Fruit fly (Drosophila melanogaster) whole organism, prepupa: ENCODE measurements around the gene CG12692.
A peak's percentile ranks its signal among the peaks of the same experiment; 100 is the strongest.

Experiments used
- Blimp-1 ChIP-seq: fragments of 200-800 bp; sonication (Bioruptor generic); optimal IDR thresholded peaks from 3 replicates; lab custom pipeline; 2017; ENCODE audit warnings: missing biosample characterization, missing genetic modification characterization, mild to moderate bottlenecking, moderate library complexity, missing genetic modification reagents
- CG10631 ChIP-seq: fragments of 200-800 bp; sonication (Bioruptor generic); optimal IDR thresholded peaks from 2 replicates; lab custom pipeline; 2016; ENCODE audit warnings: missing biosample characterization, missing genetic modification characterization
- CG10669 ChIP-seq: fragments of 200-800 bp; sonication (Bioruptor generic); optimal IDR thresholded peaks from 3 replicates; lab custom pipeline; 2018; ENCODE audit warnings: missing biosample characterization, mild to moderate bottlenecking, missing genetic modification characterization, moderate library complexity
- CG11294 ChIP-seq: fragments of 200-800 bp; sonication (Bioruptor generic); IDR thresholded peaks from 2 replicates; pipeline ENCODE4 v1.3.6; 2022; ENCODE audit warnings: missing biosample characterization, missing genetic modification characterization
- CG11762 ChIP-seq: fragments of 200-800 bp; sonication (Bioruptor generic); optimal IDR thresholded peaks from 3 replicates; lab custom pipeline; 2016; ENCODE audit warnings: missing biosample characterization, missing genetic modification characterization; ENCODE audit not compliant: insufficient read depth
- CG11902 ChIP-seq: fragments of 200-800 bp; sonication (Bioruptor generic); optimal IDR thresholded peaks from 3 replicates; lab custom pipeline; 2016; ENCODE audit warnings: missing biosample characterization, missing genetic modification characterization
- CG15336 ChIP-seq: fragments of 200-800 bp; sonication (Bioruptor generic); IDR thresholded peaks from 2 replicates; pipeline ENCODE4 v1.3.6; 2022; ENCODE audit warnings: missing biosample characterization, missing genetic modification characterization
- CG1621 ChIP-seq: fragments of 200-800 bp; sonication (Bioruptor generic); optimal IDR thresholded peaks from 3 replicates; lab custom pipeline; 2018; ENCODE audit warnings: missing biosample characterization, mild to moderate bottlenecking, missing genetic modification characterization
- CG16779 ChIP-seq: fragments of 200-800 bp; sonication (Bioruptor generic); optimal IDR thresholded peaks from 3 replicates; lab custom pipeline; 2017; ENCODE audit warnings: missing biosample characterization, mild to moderate bottlenecking, missing genetic modification characterization
- CG3032 ChIP-seq: fragments of 200-800 bp; optimal IDR thresholded peaks from 2 replicates; lab custom pipeline; 2019; ENCODE audit warnings: missing biosample characterization, mild to moderate bottlenecking, missing genetic modification characterization, moderate library complexity
- CG32006 ChIP-seq: fragments of 200-800 bp; sonication (Bioruptor generic); optimal IDR thresholded peaks from 3 replicates; lab custom pipeline; 2017; ENCODE audit warnings: missing biosample characterization, mild to moderate bottlenecking, missing genetic modification characterization
- CG34406 ChIP-seq: fragments of 200-800 bp; sonication (Bioruptor generic); optimal IDR thresholded peaks from 3 replicates; lab custom pipeline; 2016; ENCODE audit warnings: missing biosample characterization, missing genetic modification characterization
- CG3919 ChIP-seq: fragments of 200-800 bp; sonication (Bioruptor generic); optimal IDR thresholded peaks from 3 replicates; lab custom pipeline; 2016; ENCODE audit warnings: missing biosample characterization, missing genetic modification characterization
- CG4318 ChIP-seq: fragments of 200-800 bp; sonication (Bioruptor generic); optimal IDR thresholded peaks from 3 replicates; lab custom pipeline; 2017; ENCODE audit warnings: missing biosample characterization, mild to moderate bottlenecking, missing genetic modification characterization
- CG6276 ChIP-seq: fragments of 200-800 bp; sonication (Bioruptor generic); optimal IDR thresholded peaks from 2 replicates; lab custom pipeline; 2017; ENCODE audit warnings: missing biosample characterization, mild to moderate bottlenecking, missing genetic modification characterization
- CG6792 ChIP-seq: fragments of 200-800 bp; sonication (Bioruptor generic); optimal IDR thresholded peaks from 3 replicates; lab custom pipeline; 2016; ENCODE audit warnings: missing biosample characterization, missing genetic modification characterization
- CG6808 ChIP-seq: fragments of 200-800 bp; sonication (Bioruptor generic); optimal IDR thresholded peaks from 3 replicates; lab custom pipeline; 2017; ENCODE audit warnings: missing biosample characterization, missing genetic modification characterization, mild to moderate bottlenecking, moderate library complexity, missing genetic modification reagents
- CG6854 ChIP-seq: fragments of 200-800 bp; sonication (Bioruptor generic); optimal IDR thresholded peaks from 2 replicates; lab custom pipeline; 2017; ENCODE audit warnings: missing biosample characterization, mild to moderate bottlenecking, missing genetic modification characterization
- CG7368 ChIP-seq: fragments of 200-800 bp; sonication (Bioruptor generic); optimal IDR thresholded peaks from 3 replicates; lab custom pipeline; 2016; ENCODE audit warnings: missing biosample characterization, missing genetic modification characterization
- CG8632 ChIP-seq: fragments of 200-800 bp; sonication (Bioruptor generic); optimal IDR thresholded peaks from 3 replicates; lab custom pipeline; 2016; ENCODE audit warnings: missing biosample characterization, missing genetic modification characterization
- Eip75B ChIP-seq: fragments of 200-800 bp; sonication (Bioruptor generic); optimal IDR thresholded peaks from 3 replicates; lab custom pipeline; 2016; ENCODE audit warnings: missing biosample characterization, missing genetic modification characterization
- Eip78C ChIP-seq: fragments of 200-800 bp; sonication (Bioruptor generic); peaks from one replicate; lab custom pipeline; 2016; ENCODE audit warnings: missing biosample characterization, missing genetic modification characterization
- Eip93F ChIP-seq: fragments of 200-800 bp; sonication (Bioruptor generic); optimal IDR thresholded peaks from 2 replicates; lab custom pipeline; 2016; ENCODE audit warnings: missing biosample characterization, mild to moderate bottlenecking, missing genetic modification characterization
- Ets96B ChIP-seq: fragments of 200-800 bp; optimal IDR thresholded peaks from 2 replicates; lab custom pipeline; 2019; ENCODE audit warnings: missing biosample characterization, mild to moderate bottlenecking, missing genetic modification characterization, moderate library complexity
- Gug ChIP-seq: fragments of 200-800 bp; sonication (Bioruptor generic); IDR thresholded peaks from 2 replicates; pipeline ENCODE4 v1.3.6; 2022; ENCODE audit warnings: missing biosample characterization, missing genetic modification characterization
- Hr38 ChIP-seq: sonication (Bioruptor generic); optimal IDR thresholded peaks from 2 replicates; lab custom pipeline; 2016; ENCODE audit warnings: missing biosample characterization, missing genetic modification characterization
- Hr4 ChIP-seq: fragments of 200-800 bp; sonication (Bioruptor generic); optimal IDR thresholded peaks from 3 replicates; lab custom pipeline; 2016; ENCODE audit warnings: missing biosample characterization, missing genetic modification characterization
- Lpt ChIP-seq: fragments of 200-800 bp; sonication (Bioruptor generic); optimal IDR thresholded peaks from 3 replicates; lab custom pipeline; 2016; ENCODE audit warnings: missing biosample characterization, missing genetic modification characterization
- Met ChIP-seq: fragments of 200-800 bp; sonication (Bioruptor generic); optimal IDR thresholded peaks from 3 replicates; lab custom pipeline; 2016; ENCODE audit warnings: missing biosample characterization, missing genetic modification characterization
- Smox ChIP-seq: fragments of 200-800 bp; sonication (Bioruptor generic); optimal IDR thresholded peaks from 3 replicates; lab custom pipeline; 2016; ENCODE audit warnings: missing biosample characterization, missing genetic modification characterization
- Sox102F ChIP-seq: fragments of 200-800 bp; sonication (Bioruptor generic); optimal IDR thresholded peaks from 2 replicates; lab custom pipeline; 2016; ENCODE audit warnings: missing biosample characterization, mild to moderate bottlenecking, missing genetic modification characterization
- Sox14 ChIP-seq: fragments of 200-800 bp; sonication (Bioruptor generic); optimal IDR thresholded peaks from 3 replicates; lab custom pipeline; 2016; ENCODE audit warnings: missing biosample characterization, missing genetic modification characterization
- Sox15 ChIP-seq: fragments of 200-800 bp; sonication (Bioruptor generic); optimal IDR thresholded peaks from 3 replicates; lab custom pipeline; 2016; ENCODE audit warnings: missing biosample characterization, missing genetic modification characterization
- achi ChIP-seq: fragments of 200-800 bp; sonication (Bioruptor generic); optimal IDR thresholded peaks from 3 replicates; lab custom pipeline; 2016; ENCODE audit warnings: missing biosample characterization, missing genetic modification characterization
- acj6 ChIP-seq: fragments of 200-800 bp; sonication (Bioruptor generic); optimal IDR thresholded peaks from 3 replicates; lab custom pipeline; 2016; ENCODE audit warnings: missing biosample characterization, missing genetic modification characterization
- eg ChIP-seq: fragments of 200-800 bp; sonication (Bioruptor generic); IDR thresholded peaks from 3 replicates; pipeline ENCODE4 v1.3.6; 2022; ENCODE audit warnings: missing biosample characterization, missing genetic modification characterization
- fd59A ChIP-seq: fragments of 200-800 bp; sonication (Bioruptor generic); optimal IDR thresholded peaks from 2 replicates; lab custom pipeline; 2017; ENCODE audit warnings: missing biosample characterization, mild to moderate bottlenecking, missing genetic modification characterization, missing genetic modification reagents
- fd85E ChIP-seq: fragments of 200-800 bp; sonication (Bioruptor generic); optimal IDR thresholded peaks from 3 replicates; lab custom pipeline; 2016; ENCODE audit warnings: missing biosample characterization, missing genetic modification characterization
- lz ChIP-seq: fragments of 200-800 bp; sonication (Bioruptor generic); optimal IDR thresholded peaks from 3 replicates; lab custom pipeline; 2016; ENCODE audit warnings: missing biosample characterization, missing genetic modification characterization
- pdm3 ChIP-seq: fragments of 200-800 bp; sonication (Bioruptor generic); optimal IDR thresholded peaks from 3 replicates; lab custom pipeline; 2016; ENCODE audit warnings: missing biosample characterization, missing genetic modification characterization
- salr ChIP-seq, 2 experiments: fragments of 200-800 bp; sonication (Bioruptor generic); optimal IDR thresholded peaks; 3 replicates each; lab custom pipeline; 2016 to 2018; ENCODE audit warnings: missing biosample characterization in 2 of 2, missing genetic modification characterization in 2 of 2, mild to moderate bottlenecking in 1 of 2
- ss ChIP-seq, 2 experiments: fragments of 200-800 bp; sonication (Bioruptor generic); optimal IDR thresholded peaks; 2 replicates in 1 of 2; 3 replicates in 1 of 2; lab custom pipeline; 2017 to 2018; ENCODE audit warnings: mild to moderate bottlenecking in 2 of 2, missing biosample characterization in 2 of 2, missing genetic modification characterization in 2 of 2, moderate library complexity in 1 of 2
- svp ChIP-seq: fragments of 200-800 bp; sonication (Bioruptor generic); peaks from one replicate; lab custom pipeline; 2016; ENCODE audit warnings: missing biosample characterization, missing genetic modification characterization
- topi ChIP-seq: fragments of 200-800 bp; sonication (Bioruptor generic); optimal IDR thresholded peaks from 3 replicates; lab custom pipeline; 2016; ENCODE audit warnings: missing biosample characterization, missing genetic modification characterization
- vri ChIP-seq: fragments of 200-800 bp; sonication (Bioruptor generic); optimal IDR thresholded peaks from 3 replicates; lab custom pipeline; 2016; ENCODE audit warnings: missing biosample characterization, mild to moderate bottlenecking, missing genetic modification characterization

Gene CG12692

DNA sequence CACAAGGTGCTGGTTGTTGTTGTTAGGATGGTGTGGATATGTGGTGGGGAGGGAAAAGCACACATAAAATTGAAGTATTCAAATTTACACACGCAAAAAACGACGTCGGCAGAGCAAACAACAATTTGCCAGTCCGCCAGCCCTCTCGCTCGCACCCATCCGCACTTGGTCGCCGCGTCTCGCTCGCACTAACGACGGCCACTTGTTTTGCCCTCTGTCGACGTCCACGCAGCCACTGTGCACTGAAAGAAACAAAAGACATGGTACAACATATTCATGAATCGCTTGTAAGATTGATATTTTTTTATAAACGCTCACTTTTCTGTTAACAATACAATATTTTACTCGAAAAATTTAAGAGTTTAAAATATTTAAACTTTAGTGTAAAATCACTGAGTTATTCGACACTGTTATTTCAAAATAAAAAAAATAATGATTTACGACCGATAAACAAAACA lies 21.8 kb upstream of the CG12692 start (continued):
- peak; percentile 6 for TF ChIP-seq CG1621 (tag; lab: Kevin White, UChicago)
- TF ChIP-seq CG6808: peak; percentile 49
- peak; percentile 61 for TF ChIP-seq Gug
- TF ChIP-seq CG11762 (GFP tag; lab: Kevin White, UChicago): peak; percentile 49
- peak; percentile 75 for TF ChIP-seq pdm3 (GFP tag; lab: Kevin White, UChicago)
- peak; percentile 93 for TF ChIP-seq Eip78C (GFP tag; lab: Kevin White, UChicago)
- peak; percentile 91 for TF ChIP-seq svp
- TF ChIP-seq acj6 (GFP tag; lab: Kevin White, UChicago): peak; percentile 77
- TF ChIP-seq CG32006 (GFP tag; lab: Kevin White, UChicago): peak; percentile 85
- TF ChIP-seq CG3032 (tag; lab: Kevin White, UChicago): peak; percentile 40
- peak; percentile 57 for TF ChIP-seq CG10669 (GFP tag; lab: Kevin White, UChicago)
- TF ChIP-seq Hr4 (GFP tag; lab: Kevin White, UChicago): peak; percentile 79
- TF ChIP-seq CG15336: peak; percentile 79
- peak; percentile 71 for TF ChIP-seq CG10631 (GFP tag; lab: Kevin White, UChicago)
- TF ChIP-seq CG16779: no peak
- TF ChIP-seq Blimp-1: no peak
- no peak for TF ChIP-seq Hr38
- TF ChIP-seq CG11294: peak; percentile 46; the same call in 1 of the 2 replicates
- TF ChIP-seq CG4318: peak; percentile 74
- peak; percentile 73 for TF ChIP-seq Sox15 (GFP tag; lab: Kevin White, UChicago)
- TF ChIP-seq Sox102F (GFP tag; lab: Kevin White, UChicago): peak; percentile 62
- TF ChIP-seq topi (GFP tag; lab: Kevin White, UChicago): peak; percentile 88
- TF ChIP-seq CG8632 (GFP tag; lab: Kevin White, UChicago): peak; percentile 60
- TF ChIP-seq Lpt: peak; percentile 40
- peak; percentile 71 for TF ChIP-seq Sox14 (GFP tag; lab: Kevin White, UChicago)

DNA sequence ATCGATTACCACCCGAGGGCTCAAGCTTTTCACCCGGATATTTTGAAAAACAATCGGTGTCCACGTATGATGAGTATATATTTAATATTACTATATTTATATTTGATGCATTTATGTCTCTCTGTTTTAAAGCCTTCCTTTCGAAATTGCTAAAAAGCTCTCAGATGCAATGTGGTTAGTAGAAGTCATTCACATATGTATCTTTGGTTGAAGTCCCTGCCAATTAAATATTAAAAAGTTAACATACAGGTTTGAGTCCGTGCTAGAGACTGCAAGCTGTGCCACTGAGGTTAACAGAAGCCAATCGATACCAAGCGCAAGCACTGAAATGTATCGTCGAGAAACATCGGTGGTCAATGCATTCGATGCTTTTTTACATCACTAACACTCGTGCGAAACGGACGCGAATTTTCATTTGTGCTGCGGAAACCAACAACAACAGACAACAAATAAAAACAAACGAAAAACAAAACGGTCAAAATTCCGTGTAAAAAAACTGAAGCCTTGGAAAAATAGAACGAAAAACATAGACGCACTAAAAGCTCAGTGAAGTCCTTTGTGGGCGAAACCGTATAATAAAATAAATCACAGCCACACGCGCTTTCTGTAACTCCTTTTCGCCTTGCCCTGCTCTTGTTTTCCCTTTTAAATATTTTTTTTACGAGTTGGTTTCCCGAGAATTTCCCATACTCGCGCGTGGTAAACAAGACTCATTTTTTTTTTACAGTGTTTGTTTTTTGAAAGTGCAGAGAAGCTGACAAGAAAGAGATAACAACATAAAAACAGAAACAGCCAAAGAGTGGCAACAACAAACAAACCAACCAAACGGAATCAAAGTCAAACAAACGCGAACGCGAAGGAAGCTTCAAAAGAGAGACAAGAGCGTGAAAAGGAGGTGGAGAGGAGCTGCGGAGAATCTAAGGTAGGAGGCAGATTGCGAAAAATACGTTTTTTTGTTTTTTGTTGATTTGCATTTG lies 20.4 kb upstream of the CG12692 start, which contains the start of gene norpA:
Gene norpA, plus strand, starts transcription at position 393 of the 977 bp plus-strand sequence.
- TF ChIP-seq achi (GFP tag; lab: Kevin White, UChicago) (peak; percentile 54), salr (GFP tag; optimal IDR thresholded peaks at IDR 0.05; lab: Kevin White, UChicago) (peak in 1 of 2 experiments; percentile 57), CG1621 (tag; lab: Kevin White, UChicago) (peak; percentile 0), lz (GFP tag; lab: Kevin White, UChicago) (peak; percentile 61), Met (peak; percentile 71), Sox102F (GFP tag; lab: Kevin White, UChicago) (peak; percentile 81), CG6808 (peak; percentile 32), pdm3 (GFP tag; lab: Kevin White, UChicago) (peak; percentile 52), CG16779 (no peak), CG11762 (GFP tag; lab: Kevin White, UChicago) (no peak), CG10669 (GFP tag; lab: Kevin White, UChicago) (peak; percentile 19), Eip75B (GFP tag; lab: Kevin White, UChicago) (peak; percentile 64), CG7368 (peak; percentile 5), Gug (no peak), Eip93F (GFP tag; lab: Kevin White, UChicago) (no peak), CG6276 (peak; percentile 27), acj6 (GFP tag; lab: Kevin White, UChicago) (peak; percentile 30), CG34406 (GFP tag; lab: Kevin White, UChicago) (peak; percentile 58), Sox14 (GFP tag; lab: Kevin White, UChicago) (peak; percentile 37), fd59A (GFP tag; lab: Kevin White, UChicago) (no peak), ss (GFP tag; optimal IDR thresholded peaks at IDR 0.05; lab: Kevin White, UChicago) (peak; percentile 58 to 68), CG11902 (GFP tag; lab: Kevin White, UChicago) (no peak), Smox (GFP tag; lab: Kevin White, UChicago) (peak; percentile 67), Blimp-1 (no peak), Hr38 (no peak), vri (peak; percentile 39), eg (GFP tag; lab: Robert Waterston, UW) (peak; percentile 62; the same call in 1 of the 3 replicates), CG6792 (GFP tag; lab: Kevin White, UChicago) (peak; percentile 55), CG3919 (GFP tag; lab: Kevin White, UChicago) (peak; percentile 44), CG6854 (GFP tag; lab: Kevin White, UChicago) (no peak), Lpt (peak; percentile 42), fd85E (GFP tag; lab: Kevin White, UChicago) (peak; percentile 21), Sox15 (GFP tag; lab: Kevin White, UChicago) (no peak), CG32006 (GFP tag; lab: Kevin White, UChicago) (peak; percentile 73), Ets96B (peak; percentile 25)
